Worm (Caenorhabditis elegans): ENCODE measurements around the gene twk-2.

DNA sequence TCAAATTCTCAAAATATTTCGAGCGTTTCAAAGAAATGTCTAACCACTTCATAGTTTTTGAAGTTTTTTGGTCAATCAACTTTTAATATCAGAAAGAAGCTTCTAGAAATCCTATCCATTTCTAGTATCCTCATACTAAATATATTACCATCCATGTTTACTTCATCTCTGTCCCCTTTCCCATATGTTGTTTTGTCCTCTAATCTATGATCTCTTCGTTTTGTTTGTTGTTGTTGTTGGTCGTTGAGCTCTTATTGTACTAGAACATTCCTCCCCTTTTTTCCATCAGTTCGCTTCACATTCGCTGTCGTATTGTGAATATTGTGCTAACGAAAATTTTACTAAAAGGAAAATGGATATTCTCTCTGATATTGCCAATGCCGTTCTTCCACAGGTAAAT lies 35.6 kb downstream of the twk-2 start, which contains the start of gene sod-5:
- TF ChIP-seq T22C8.4 (GFP tag; IDR thresholded peaks at IDR 0.05) = no peak
- TF ChIP-seq ztf-29 (GFP tag; IDR thresholded peaks at IDR 0.05) = no peak
- TF ChIP-seq cog-1 (tag; optimal IDR thresholded peaks at IDR 0.05) = no peak

All from whole organism, midembryonic.